Worm (Caenorhabditis elegans): ENCODE results near the gene fbxa-209.

DNA sequence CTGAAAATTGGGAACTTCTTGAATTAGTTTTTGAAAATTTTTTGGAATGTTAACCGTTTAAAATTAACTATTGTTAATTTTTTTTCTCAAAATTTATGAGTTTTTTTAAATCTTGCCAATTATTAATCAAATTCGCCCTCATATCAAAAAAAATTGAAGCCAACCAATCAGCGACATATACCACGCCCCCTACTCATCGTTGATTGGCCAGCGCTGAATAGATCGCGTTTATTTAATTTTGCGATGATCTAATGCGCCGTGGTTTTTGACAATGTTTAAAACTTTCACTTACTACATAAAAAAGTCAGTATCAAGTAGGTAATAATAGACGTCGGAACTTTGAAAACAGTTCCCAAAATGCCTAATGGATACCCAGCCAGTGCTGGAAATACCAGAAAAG is 15.5 kb upstream of the fbxa-209 start:
- TF ChIP-seq sox-4 (tag; optimal IDR thresholded peaks at IDR 0.05) (no peak), lim-6 (tag; optimal IDR thresholded peaks at IDR 0.05) (no peak), ceh-9 (tag; optimal IDR thresholded peaks at IDR 0.05) (no peak), pha-4 (tag; optimal IDR thresholded peaks at IDR 0.05) (no peak), nfya-1 (tag; optimal IDR thresholded peaks at IDR 0.05) (peak; percentile 68), lin-11 (tag; optimal IDR thresholded peaks at IDR 0.05) (no peak), odd-2 (tag; optimal IDR thresholded peaks at IDR 0.05) (no peak)
